Worm (Caenorhabditis elegans): ENCODE results near the gene daf-37.

daf-37 gene

DNA sequence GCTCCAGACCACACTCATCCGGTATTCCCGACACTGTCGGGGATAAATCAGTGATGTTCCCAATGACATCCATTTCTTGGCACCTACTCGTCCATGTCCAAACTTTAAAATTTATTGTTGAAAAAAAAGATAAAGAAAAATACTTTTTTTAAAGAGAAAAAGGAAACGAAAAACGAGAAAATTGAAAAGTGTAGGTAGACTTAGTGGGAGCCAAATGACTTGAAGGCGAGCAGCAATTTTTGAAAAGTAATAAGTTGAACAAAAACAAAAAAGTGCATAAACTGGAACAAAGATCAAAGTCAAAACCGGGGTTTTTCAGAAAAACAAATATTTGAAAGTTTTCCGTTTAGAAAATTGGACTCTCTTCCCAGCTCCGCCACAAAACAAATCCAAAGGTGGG lies at the start of gene daf-37:
daf-37 (minus strand) TSS at position 101 of the 400 bp plus-strand sequence.
- no peak for TF ChIP-seq crh-2 (tag; optimal IDR thresholded peaks at IDR 0.05)
- TF ChIP-seq sma-3 (GFP tag; optimal IDR thresholded peaks at IDR 0.05) = no peak
- no peak for TF ChIP-seq elt-1 (tag; optimal IDR thresholded peaks at IDR 0.05)
- no peak for TF ChIP-seq F13H6.1 (tag; optimal IDR thresholded peaks at IDR 0.05)
- TF ChIP-seq nhr-11 (tag; optimal IDR thresholded peaks at IDR 0.05) = no peak
- no peak for TF ChIP-seq egl-27 (tag; optimal IDR thresholded peaks at IDR 0.05)
- TF ChIP-seq ztf-11 (tag; optimal IDR thresholded peaks at IDR 0.05) = no peak
- no peak for TF ChIP-seq nhr-23 (tag; optimal IDR thresholded peaks at IDR 0.05)

DNA sequence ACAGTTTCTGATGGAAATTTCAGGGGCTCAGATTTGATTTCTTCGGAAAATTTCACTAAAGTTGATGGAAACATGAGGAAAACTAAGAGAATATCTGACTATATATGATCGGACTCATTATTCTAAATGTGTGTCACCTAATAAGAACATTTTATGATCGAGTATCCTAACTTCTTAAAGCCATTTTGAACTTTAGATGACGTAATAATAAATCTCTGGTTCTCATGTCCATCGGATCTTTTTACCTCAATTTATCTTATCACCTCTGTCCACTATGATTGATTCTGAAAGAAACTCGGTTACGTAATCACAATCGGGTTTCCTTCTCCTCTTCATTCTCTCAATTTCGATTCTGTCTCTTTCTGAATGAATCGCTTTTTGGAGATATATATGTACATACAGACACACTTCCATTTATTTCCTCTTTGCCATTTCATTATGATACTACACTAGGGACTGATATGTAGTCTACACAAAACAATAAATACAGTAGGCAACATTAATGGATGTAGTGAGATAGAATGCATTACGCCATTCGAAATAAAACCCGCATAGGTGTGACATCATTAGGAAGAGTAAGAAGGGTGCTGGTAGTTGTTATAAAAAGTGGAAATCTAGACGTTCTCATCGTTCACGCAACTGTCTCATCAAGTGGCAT lies 49.3 kb upstream of the daf-37 start:
- TF ChIP-seq mdl-1 (tag; optimal IDR thresholded peaks at IDR 0.05) (no peak), unc-39 (tag; optimal IDR thresholded peaks at IDR 0.05) (no peak), ztf-1 (GFP tag; conservative IDR thresholded peaks at IDR 0.05) (no peak), sma-9 (GFP tag; optimal IDR thresholded peaks at IDR 0.05) (no peak), sma-9 (tag; optimal IDR thresholded peaks at IDR 0.05) (no peak), fos-1 (tag; optimal IDR thresholded peaks at IDR 0.05) (no peak), nhr-25 (tag; optimal IDR thresholded peaks at IDR 0.05) (no peak), nhr-77 (tag; optimal IDR thresholded peaks at IDR 0.05) (no peak), elt-1 (tag; optimal IDR thresholded peaks at IDR 0.05) (no peak), lin-13 (GFP tag; optimal IDR thresholded peaks at IDR 0.05) (no peak), nhr-23 (tag; optimal IDR thresholded peaks at IDR 0.05) (no peak), nhr-11 (tag; optimal IDR thresholded peaks at IDR 0.05) (no peak), nhr-237 (tag; optimal IDR thresholded peaks at IDR 0.05) (no peak), lin-39 (tag; optimal IDR thresholded peaks at IDR 0.05) (no peak), ceh-16 (tag; optimal IDR thresholded peaks at IDR 0.05) (no peak), aly-2 (tag; optimal IDR thresholded peaks at IDR 0.05) (no peak), ceh-82 (tag; optimal IDR thresholded peaks at IDR 0.05) (no peak)

DNA sequence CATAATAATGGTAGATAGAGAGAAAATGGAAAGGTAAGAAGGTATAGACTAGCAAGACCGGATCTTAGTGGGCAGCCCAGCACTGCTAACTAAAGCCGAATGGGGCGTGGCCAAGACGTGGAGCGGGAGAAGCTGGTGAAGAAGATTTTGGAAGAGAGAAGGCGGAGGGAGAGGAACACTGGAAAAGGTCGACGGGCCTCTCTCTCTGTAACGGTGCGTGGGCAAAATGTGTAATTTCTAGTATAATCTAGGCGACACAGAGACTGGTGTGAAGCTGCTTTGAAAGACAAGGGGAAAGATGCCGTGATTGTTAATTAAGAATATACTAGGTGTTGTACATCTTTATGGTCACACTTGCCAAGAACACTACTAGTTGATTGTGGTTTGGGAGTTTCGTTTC lies 48.0 kb upstream of the daf-37 start, which contains the start of gene F13H8.5:
F13H8.5 (minus strand) TSS at position 101 of the 400 bp plus-strand sequence.
- TF ChIP-seq sem-4 (tag; optimal IDR thresholded peaks at IDR 0.05) (no peak), aly-2 (tag; optimal IDR thresholded peaks at IDR 0.05) (no peak), nhr-25 (tag; optimal IDR thresholded peaks at IDR 0.05) (no peak), Y55F3AM.14 (GFP tag; optimal IDR thresholded peaks at IDR 0.05) (no peak), mdl-1 (tag; optimal IDR thresholded peaks at IDR 0.05) (no peak), gmeb-1 (tag; optimal IDR thresholded peaks at IDR 0.05) (no peak), ztf-1 (GFP tag; conservative IDR thresholded peaks at IDR 0.05) (no peak), peb-1 (tag; optimal IDR thresholded peaks at IDR 0.05) (no peak)

DNA sequence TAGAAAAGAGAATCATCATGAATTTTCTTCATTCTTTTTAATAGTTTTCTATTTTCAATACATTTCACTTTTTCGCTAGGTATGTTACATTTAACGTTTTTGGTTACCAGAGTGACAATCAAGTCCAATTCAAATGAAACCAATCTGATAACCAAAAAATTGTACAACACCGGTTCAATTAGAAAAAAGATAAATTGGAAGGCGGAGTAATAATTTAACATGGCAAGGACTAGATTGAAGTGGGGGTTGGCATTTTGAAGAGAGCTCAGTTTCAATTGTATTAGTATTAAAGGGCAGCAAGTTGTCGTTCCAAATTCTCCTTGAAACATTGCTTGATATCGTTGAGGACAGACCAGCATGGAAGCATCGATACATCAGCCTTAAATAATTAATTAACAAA lies 44.7 kb upstream of the daf-37 start:
- no peak for TF ChIP-seq nhr-129 (tag; optimal IDR thresholded peaks at IDR 0.05)
- TF ChIP-seq F13H6.1 (tag; optimal IDR thresholded peaks at IDR 0.05) = no peak
- no peak for TF ChIP-seq egl-27 (tag; optimal IDR thresholded peaks at IDR 0.05)
- no peak for TF ChIP-seq ZK546.5 (tag; optimal IDR thresholded peaks at IDR 0.05)
- TF ChIP-seq R02D3.7 (tag; optimal IDR thresholded peaks at IDR 0.05) = no peak
- TF ChIP-seq zag-1 (tag; optimal IDR thresholded peaks at IDR 0.05) = no peak
- TF ChIP-seq ceh-82 (tag; optimal IDR thresholded peaks at IDR 0.05) = no peak
- no peak for TF ChIP-seq ama-1 (optimal IDR thresholded peaks at IDR 0.05)
- no peak for TF ChIP-seq dmd-4 (tag; optimal IDR thresholded peaks at IDR 0.05)
- TF ChIP-seq blmp-1 (tag; optimal IDR thresholded peaks at IDR 0.05; ENCODE audit: insufficient read depth) = no peak
- no peak for TF ChIP-seq nhr-11 (tag; optimal IDR thresholded peaks at IDR 0.05)
- no peak for TF ChIP-seq peb-1 (tag; optimal IDR thresholded peaks at IDR 0.05)
- no peak for TF ChIP-seq nhr-21 (tag; optimal IDR thresholded peaks at IDR 0.05)
- TF ChIP-seq mab-5 (tag; optimal IDR thresholded peaks at IDR 0.05) = no peak
- no peak for TF ChIP-seq aly-2 (tag; optimal IDR thresholded peaks at IDR 0.05)
- TF ChIP-seq crh-2 (tag; optimal IDR thresholded peaks at IDR 0.05) = no peak
- no peak for TF ChIP-seq sma-3 (GFP tag; optimal IDR thresholded peaks at IDR 0.05)
- no peak for TF ChIP-seq sem-4 (tag; optimal IDR thresholded peaks at IDR 0.05)
